Worm (Caenorhabditis elegans) whole organism, early embryonic: Measurements from ENCODE around the gene atg-10.

Experiments used
- ama-1 ChIP-seq: fragments of 150-350 bp; optimal IDR thresholded peaks from 2 replicates; lab custom pipeline; 2014
- ceh-13 ChIP-seq: fragments of 200-800 bp; sonication (Bioruptor generic); optimal IDR thresholded peaks from 2 replicates; lab custom pipeline; 2018; ENCODE audit warnings: mild to moderate bottlenecking, missing genetic modification characterization, missing compliant biosample characterization
- ceh-36 ChIP-seq: sonication (generic microtip); optimal IDR thresholded peaks from 2 replicates; lab custom pipeline; 2016; ENCODE audit warnings: missing genetic modification characterization, inconsistent platforms, missing compliant biosample characterization
- ets-7 ChIP-seq: sonication (generic microtip); optimal IDR thresholded peaks from 2 replicates; lab custom pipeline; 2016; ENCODE audit warnings: missing genotype, missing genetic modification characterization, missing compliant biosample characterization
- flt-1 ChIP-seq: fragments of 200-800 bp; sonication (Bioruptor generic); IDR thresholded peaks from 2 replicates; pipeline ENCODE4 v1.3.6; 2022; ENCODE audit warnings: missing genetic modification characterization, missing compliant biosample characterization
- hmbx-1 ChIP-seq: sonication (generic microtip); optimal IDR thresholded peaks from 2 replicates; lab custom pipeline; 2016; ENCODE audit warnings: mild to moderate bottlenecking, missing genetic modification characterization, missing compliant biosample characterization
- hmg-4 ChIP-seq: fragments of 200-800 bp; sonication (Bioruptor generic); optimal IDR thresholded peaks from 2 replicates; lab custom pipeline; 2018; ENCODE audit warnings: mild to moderate bottlenecking, missing genetic modification characterization, missing compliant biosample characterization
- sea-1 ChIP-seq: fragments of 200-800 bp; sonication (Bioruptor generic); conservative IDR thresholded peaks from 2 replicates; pipeline ENCODE4 v1.3.6; 2022; ENCODE audit warnings: missing genetic modification characterization, missing compliant biosample characterization
- tbx-11 ChIP-seq: fragments of 200-800 bp; sonication (Bioruptor generic); IDR thresholded peaks from 2 replicates; pipeline ENCODE4 v1.3.6; 2022; ENCODE audit warnings: missing genetic modification characterization, missing compliant biosample characterization
- tbx-37 ChIP-seq: fragments of 200-800 bp; sonication (Bioruptor generic); conservative IDR thresholded peaks from 2 replicates; pipeline ENCODE4 v1.3.6; 2022; ENCODE audit warnings: missing genetic modification reagents, missing genetic modification characterization, missing compliant biosample characterization

DNA sequence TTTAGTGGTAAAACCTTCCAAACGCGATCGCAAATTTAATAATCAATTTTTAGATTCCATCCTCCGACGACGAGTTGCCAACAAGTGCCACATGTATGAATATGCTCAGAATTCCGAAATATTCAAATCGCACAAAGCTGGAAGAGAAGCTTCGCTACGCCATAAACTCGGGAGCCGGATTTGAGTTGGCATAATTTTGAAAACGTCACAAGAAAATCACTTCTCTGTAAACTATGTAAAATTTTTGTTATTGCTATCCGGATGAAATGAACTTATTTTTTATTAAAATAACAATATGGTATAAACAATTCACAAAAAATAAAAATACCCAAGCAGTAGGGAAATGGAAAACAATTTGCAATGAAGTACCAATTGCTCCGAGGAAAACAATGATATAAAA, 9.9 kb downstream of the atg-10 start:
- no peak for TF ChIP-seq ama-1 (lab: Kevin White, UChicago)
- no peak for TF ChIP-seq ets-7
- TF ChIP-seq ceh-13 (GFP tag; lab: Kevin White, UChicago) = no peak
- TF ChIP-seq ceh-36 (tag; lab: Kevin White, UChicago) = no peak
- TF ChIP-seq hmg-4 (GFP tag; lab: Kevin White, UChicago) = no peak
- no peak for TF ChIP-seq tbx-11
- no peak for TF ChIP-seq tbx-37 (GFP tag; lab: Robert Waterston, UW)
- no peak for TF ChIP-seq sea-1 (GFP tag; lab: Robert Waterston, UW)
- no peak for TF ChIP-seq flt-1 (GFP tag; lab: Robert Waterston, UW)
- no peak for TF ChIP-seq hmbx-1
